Fruit fly (Drosophila melanogaster) whole organism, pupa: Measurements from ENCODE around the gene sra.
A peak's percentile ranks its signal among the peaks of the same experiment; 100 is the strongest.

Experiments
- CG17806 ChIP-seq: fragments of 200-800 bp; sonication (Bioruptor generic); optimal IDR thresholded peaks from 2 replicates; lab custom pipeline; 2018; ENCODE audit warnings: missing biosample characterization, mild to moderate bottlenecking, missing genetic modification characterization, moderate library complexity
- Ets98B ChIP-seq: fragments of 200-800 bp; sonication (Bioruptor generic); IDR thresholded peaks from 2 replicates; pipeline ENCODE4 v1.3.6; 2022; ENCODE audit warnings: missing biosample characterization, missing genetic modification characterization
- Snoo ChIP-seq: fragments of 200-800 bp; sonication (Bioruptor generic); optimal IDR thresholded peaks from 3 replicates; lab custom pipeline; 2017; ENCODE audit warnings: missing biosample characterization, mild to moderate bottlenecking, missing genetic modification characterization, inconsistent platforms

dm6 chr3R:16222300-16222903 is 35.6 kb downstream of the sra start:
- TF ChIP-seq Ets98B (GFP tag; lab: Robert Waterston, UW) (peak; percentile 100), Snoo (tag; lab: Kevin White, UChicago) (peak; percentile 87), CG17806 (peak; percentile 97)
